Worm (Caenorhabditis elegans) whole organism, L1 larva: ENCODE data around the gene fbxa-160.

ENCODE experiments used
- blmp-1 ChIP-seq: fragments of 150-350 bp; optimal IDR thresholded peaks from 2 replicates; lab custom pipeline; 2014; ENCODE audit warnings: missing biosample characterization, missing genetic modification characterization
- lin-14 ChIP-seq: fragments of 200-800 bp; sonication (Bioruptor generic); optimal IDR thresholded peaks from 2 replicates; lab custom pipeline; 2018; ENCODE audit warnings: mild to moderate bottlenecking, missing genetic modification characterization, moderate library complexity, missing compliant biosample characterization
- tbx-2 ChIP-seq: sonication (generic microtip); optimal IDR thresholded peaks from 2 replicates; lab custom pipeline; 2016; ENCODE audit warnings: missing genetic modification characterization, missing compliant biosample characterization
- unc-130 ChIP-seq: fragments of 150-350 bp; optimal IDR thresholded peaks from 2 replicates; lab custom pipeline; 2017; ENCODE audit warnings: missing biosample characterization, missing genetic modification characterization, inconsistent platforms
- unc-30 ChIP-seq: sonication (generic microtip); optimal IDR thresholded peaks from 2 replicates; lab custom pipeline; 2017; ENCODE audit warnings: missing biosample characterization, missing genetic modification characterization
- ztf-11 ChIP-seq, 2 experiments: sonication (generic microtip); optimal IDR thresholded peaks; 2 replicates each; lab custom pipeline; 2016 to 2017; ENCODE audit warnings: missing genetic modification characterization in 2 of 2, missing biosample characterization in 1 of 2, missing compliant biosample characterization in 1 of 2

ce11 chrII:1672673-1673072 lies 48.2 kb upstream of the fbxa-160 start:
- TF ChIP-seq unc-30 (tag; lab: Kevin White, UChicago): no peak
- TF ChIP-seq blmp-1 (tag; lab: Kevin White, UChicago): no peak
- TF ChIP-seq tbx-2: no peak
- no peak for TF ChIP-seq unc-130 (tag; lab: Kevin White, UChicago)
- TF ChIP-seq lin-14 (GFP tag; lab: Kevin White, UChicago): no peak
- TF ChIP-seq ztf-11 (tag; optimal IDR thresholded peaks at IDR 0.05; lab: Kevin White, UChicago): no peak
